Worm (Caenorhabditis elegans): ENCODE measurements around the gene fbxb-2.
A peak's percentile ranks its signal among the peaks of the same experiment; 100 is the strongest.

fbxb-2 gene

DNA sequence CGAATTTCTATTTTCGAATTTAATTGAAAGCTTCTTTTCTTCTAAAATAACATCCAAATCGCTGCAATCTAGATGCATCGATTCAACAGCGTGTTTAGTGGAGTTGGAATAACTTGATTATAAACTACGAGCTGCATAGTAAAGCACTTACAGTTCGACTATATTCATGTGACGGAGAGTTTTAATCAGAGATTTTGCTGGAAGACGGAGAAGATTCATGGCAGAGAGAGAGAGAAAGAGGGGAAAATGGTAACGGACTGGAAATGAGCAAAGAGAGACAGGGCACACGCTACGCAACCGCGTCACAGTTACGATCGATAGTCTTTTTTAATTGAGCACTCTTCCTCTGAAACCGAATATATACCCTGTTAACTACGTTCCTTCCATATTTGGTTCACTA, 3.6 kb downstream of the fbxb-2 start, which contains the start of gene fbxb-116:
Gene fbxb-116, plus strand, starts transcription at position 301 of the 400 bp plus-strand sequence.
- TF ChIP-seq B0261.1 (tag; optimal IDR thresholded peaks at IDR 0.05) (no peak), rcor-1 (GFP tag; IDR thresholded peaks at IDR 0.05) (no peak), madf-3 (GFP tag; IDR thresholded peaks at IDR 0.05) (no peak), tbp1 (GFP tag; optimal IDR thresholded peaks at IDR 0.05) (no peak), T26A5.8 (tag; optimal IDR thresholded peaks at IDR 0.05) (no peak)

ce11 chrV:19231167-19231566, 5.9 kb downstream of the fbxb-2 start:
- TF ChIP-seq attf-3 (GFP tag; conservative IDR thresholded peaks at IDR 0.05), result no peak
- TF ChIP-seq madf-6 (GFP tag; IDR thresholded peaks at IDR 0.05), result no peak
- no peak for TF ChIP-seq F33H1.4 (GFP tag; IDR thresholded peaks at IDR 0.05)
- no peak for TF ChIP-seq nhr-120 (GFP tag; IDR thresholded peaks at IDR 0.05)
- TF ChIP-seq lin-26 (GFP tag; IDR thresholded peaks at IDR 0.05), result no peak; the same call in 1 of the 2 replicates
- no peak for TF ChIP-seq madf-3 (GFP tag; IDR thresholded peaks at IDR 0.05)
- TF ChIP-seq F23B12.7 (tag; optimal IDR thresholded peaks at IDR 0.05; ENCODE audit: insufficient read depth), result no peak
- TF ChIP-seq let-607 (tag; optimal IDR thresholded peaks at IDR 0.05), result no peak
- no peak for TF ChIP-seq nhr-80 (tag; optimal IDR thresholded peaks at IDR 0.05)
- TF ChIP-seq Y67H2A.10 (GFP tag; conservative IDR thresholded peaks at IDR 0.05), result no peak
- TF ChIP-seq C06A6.2 (GFP tag; conservative IDR thresholded peaks at IDR 0.05), result no peak
- TF ChIP-seq lir-1 (GFP tag; conservative IDR thresholded peaks at IDR 0.05), result no peak
- no peak for TF ChIP-seq Y53G8AR.9 (GFP tag; conservative IDR thresholded peaks at IDR 0.05)
- no peak for TF ChIP-seq F10E7.11 (tag; optimal IDR thresholded peaks at IDR 0.05)
- no peak for TF ChIP-seq Y53F4B.3 (GFP tag; IDR thresholded peaks at IDR 0.05)

ce11 chrV:19230413-19230812, 6.7 kb downstream of the fbxb-2 start, which contains the start of gene sqst-3:
Gene sqst-3 (plus strand): TSS chrV:19230782.
- TF ChIP-seq ekl-4 (GFP tag; IDR thresholded peaks at IDR 0.05) (no peak), K11D2.4 (GFP tag; IDR thresholded peaks at IDR 0.05) (no peak), nfya-1 (tag; optimal IDR thresholded peaks at IDR 0.05; ENCODE audit: borderline replicate concordance, insufficient read depth) (no peak), repo-1 (tag; optimal IDR thresholded peaks at IDR 0.05) (no peak), chd-7 (tag; optimal IDR thresholded peaks at IDR 0.05) (no peak), Y95B8A.8 (GFP tag; IDR thresholded peaks at IDR 0.05) (no peak), lin-26 (GFP tag; IDR thresholded peaks at IDR 0.05) (no peak), madf-6 (GFP tag; IDR thresholded peaks at IDR 0.05) (no peak), mcd-1 (GFP tag; IDR thresholded peaks at IDR 0.05) (no peak)

DNA sequence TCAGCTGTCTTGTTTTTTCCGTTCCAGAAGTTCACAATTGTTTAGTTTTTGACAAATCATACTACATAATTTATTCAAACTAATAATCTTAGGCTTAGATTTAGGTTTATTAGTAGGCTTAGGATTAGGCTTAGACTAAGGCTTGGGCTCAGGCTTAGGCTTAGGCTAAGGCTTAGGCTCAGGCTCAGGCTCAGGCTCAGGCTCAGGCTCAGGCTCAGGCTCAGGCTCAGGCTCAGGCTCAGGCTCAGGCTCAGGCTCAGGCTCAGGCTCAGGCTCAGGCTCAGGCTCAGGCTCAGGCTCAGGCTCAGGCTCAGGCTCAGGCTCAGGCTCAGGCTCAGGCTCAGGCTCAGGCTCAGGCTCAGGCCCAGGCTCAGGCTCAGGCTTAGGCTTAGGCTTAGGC, 8.1 kb downstream of the fbxb-2 start:
- TF ChIP-seq zfh-2 (GFP tag; conservative IDR thresholded peaks at IDR 0.05) (peak; percentile 39; the same call in 1 of the 2 replicates), egrh-3 (GFP tag; IDR thresholded peaks at IDR 0.05) (peak; percentile 95)

DNA sequence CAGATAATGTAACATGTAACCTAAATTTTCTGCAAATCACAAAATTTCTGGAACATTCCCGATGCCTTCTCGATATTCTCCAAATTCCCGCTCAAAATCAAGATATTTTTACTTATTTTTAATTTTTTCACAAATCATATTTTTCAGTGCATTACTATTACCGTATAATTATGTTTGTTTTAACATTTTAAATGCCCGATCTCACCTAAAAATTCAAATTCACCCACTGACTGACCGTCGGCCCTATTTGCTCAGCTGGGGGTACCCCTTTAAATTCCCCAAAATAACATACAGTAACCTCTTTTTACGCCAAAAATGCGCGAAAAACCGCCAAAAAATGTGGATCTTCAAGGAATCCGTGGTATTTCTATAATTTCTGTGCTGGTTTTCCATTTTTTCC, 19.4 kb downstream of the fbxb-2 start, which contains the start of gene oac-49:
Gene oac-49, plus strand, starts transcription at position 301 of the 400 bp plus-strand sequence.
- TF ChIP-seq F52B5.7 (tag; optimal IDR thresholded peaks at IDR 0.05) (no peak), F33H1.4 (GFP tag; IDR thresholded peaks at IDR 0.05) (no peak), hsf-1 (GFP tag; IDR thresholded peaks at IDR 0.05) (no peak), T26A5.8 (tag; optimal IDR thresholded peaks at IDR 0.05) (no peak), B0035.1 (tag; optimal IDR thresholded peaks at IDR 0.05) (no peak), ZK185.1 (tag; optimal IDR thresholded peaks at IDR 0.05; ENCODE audit: poor library complexity, severe bottlenecking) (no peak), ztf-28 (GFP tag; IDR thresholded peaks at IDR 0.05) (no peak), ceh-58 (GFP tag; IDR thresholded peaks at IDR 0.05) (no peak), repo-1 (tag; optimal IDR thresholded peaks at IDR 0.05) (no peak), Y95B8A.8 (GFP tag; IDR thresholded peaks at IDR 0.05) (no peak)

All from whole organism, young adult.